Fruit fly (Drosophila melanogaster): Measurements from ENCODE around the gene HGTX.

HGTX gene

dm6 chr3L:14634019-14634772 is 34.9 kb upstream of the HGTX start:
- TF ChIP-seq pan (optimal IDR thresholded peaks at IDR 0.05) (no peak), lola (GFP tag; optimal IDR thresholded peaks at IDR 0.05) (no peak), Mio (GFP tag; optimal IDR thresholded peaks at IDR 0.05) (no peak), dsf (GFP tag; optimal IDR thresholded peaks at IDR 0.05; ENCODE audit: borderline replicate concordance) (no peak), CG9705 (GFP tag; optimal IDR thresholded peaks at IDR 0.05) (peak; percentile 30), Dif (GFP tag; optimal IDR thresholded peaks at IDR 0.05; ENCODE audit: partially characterized antibody) (peak; percentile 66), OdsH (GFP tag; optimal IDR thresholded peaks at IDR 0.05) (peak; percentile 79), CG32264 (GFP tag; optimal IDR thresholded peaks at IDR 0.05) (peak; percentile 56), fru (GFP tag; optimal IDR thresholded peaks at IDR 0.05) (peak; percentile 90), GATAd (GFP tag; optimal IDR thresholded peaks at IDR 0.05) (no peak), Jra (GFP tag; optimal IDR thresholded peaks at IDR 0.05) (peak; percentile 69), dl (GFP tag; optimal IDR thresholded peaks at IDR 0.05; ENCODE audit: insufficient read depth in 1 of 2, partially characterized antibody in 2 of 2) (peak in 1 of 2 experiments; percentile 52), tai (GFP tag; optimal IDR thresholded peaks at IDR 0.05) (peak; percentile 38), rgr (GFP tag; optimal IDR thresholded peaks at IDR 0.05) (peak; percentile 78), h (GFP tag; optimal IDR thresholded peaks at IDR 0.05) (peak; percentile 89), Sp1 (GFP tag; optimal IDR thresholded peaks at IDR 0.05) (peak; percentile 73), Hr83 (GFP tag; optimal IDR thresholded peaks at IDR 0.05; ENCODE audit: poor library complexity, severe bottlenecking) (no peak), br (GFP tag; optimal IDR thresholded peaks at IDR 0.05) (peak; percentile 80), Rel (GFP tag; optimal IDR thresholded peaks at IDR 0.05) (no peak), Rel (tag; optimal IDR thresholded peaks at IDR 0.05) (peak; percentile 3), ey (GFP tag; optimal IDR thresholded peaks at IDR 0.05) (peak; percentile 85), Hr78 (GFP tag; optimal IDR thresholded peaks at IDR 0.05) (no peak), dmrt93B (GFP tag; optimal IDR thresholded peaks at IDR 0.05) (peak; percentile 66), usp (GFP tag; optimal IDR thresholded peaks at IDR 0.05) (no peak), sage (GFP tag; optimal IDR thresholded peaks at IDR 0.05) (peak; percentile 61), Dfd (GFP tag; optimal IDR thresholded peaks at IDR 0.05) (no peak), sv (GFP tag; optimal IDR thresholded peaks at IDR 0.05) (no peak), CrebA (GFP tag; optimal IDR thresholded peaks at IDR 0.05; ENCODE audit: borderline replicate concordance) (no peak), HLH106 (tag; optimal IDR thresholded peaks at IDR 0.05) (peak; percentile 79), Vsx2 (GFP tag; optimal IDR thresholded peaks at IDR 0.05; ENCODE audit: partially characterized antibody) (no peak), Hnf4 (GFP tag; optimal IDR thresholded peaks at IDR 0.05) (peak; percentile 77), foxo (GFP tag; optimal IDR thresholded peaks at IDR 0.05) (peak in 1 of 2 experiments; percentile 86), brk (GFP tag; optimal IDR thresholded peaks at IDR 0.05) (peak; percentile 30), Abd-B (GFP tag; optimal IDR thresholded peaks at IDR 0.05) (no peak), Myc (optimal IDR thresholded peaks at IDR 0.05) (no peak), N (GFP tag; optimal IDR thresholded peaks at IDR 0.05) (no peak), jim (GFP tag; optimal IDR thresholded peaks at IDR 0.05) (no peak), woc (GFP tag; optimal IDR thresholded peaks at IDR 0.05) (peak; percentile 86), psq (GFP tag; optimal IDR thresholded peaks at IDR 0.05) (no peak)

DNA sequence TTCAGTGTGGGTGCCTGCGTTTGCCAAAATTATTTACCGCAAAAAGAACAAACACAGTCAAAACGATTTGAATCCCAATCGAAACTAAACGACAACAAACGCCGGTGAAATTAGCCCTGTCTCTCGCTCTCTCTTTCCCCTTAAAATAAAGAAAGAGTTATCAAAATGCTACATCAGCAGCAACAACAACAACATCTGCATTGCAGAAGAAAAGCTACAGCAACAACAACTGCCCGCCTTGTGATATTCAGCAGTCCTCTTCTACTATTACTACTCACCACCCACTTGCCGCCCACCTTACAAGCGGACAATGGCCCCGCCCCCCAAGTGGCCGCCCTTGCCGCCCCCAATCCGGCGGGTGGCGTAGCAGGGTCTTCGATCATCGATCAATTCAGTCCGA is 33.6 kb upstream of the HGTX start:
- no peak for TF ChIP-seq CrebA (GFP tag; optimal IDR thresholded peaks at IDR 0.05; ENCODE audit: borderline replicate concordance)
- peak; percentile 50 for TF ChIP-seq Dfd (GFP tag; optimal IDR thresholded peaks at IDR 0.05)

Measured in whole organism, wandering third instar larva.